Worm (Caenorhabditis elegans): Measurements from ENCODE around the gene golg-2.
A peak's percentile ranks its signal among the peaks of the same experiment; 100 is the strongest.

golg-2 gene

ce11 chrII:5055129-5055666 is 15.3 kb upstream of the golg-2 start, which contains the start of the genes ify-1 and rpl-22 (continued):
- TF ChIP-seq nhr-232 (tag; optimal IDR thresholded peaks at IDR 0.05) (no peak), eyg-1 (tag; optimal IDR thresholded peaks at IDR 0.05) (no peak), ceh-9 (tag; optimal IDR thresholded peaks at IDR 0.05) (no peak), hlh-8 (tag; optimal IDR thresholded peaks at IDR 0.05) (peak; percentile 31), elt-2 (tag; optimal IDR thresholded peaks at IDR 0.05) (peak; percentile 99), nfya-1 (tag; optimal IDR thresholded peaks at IDR 0.05) (peak; percentile 97), ahr-1 (tag; optimal IDR thresholded peaks at IDR 0.05) (no peak), K02D7.2 (tag; optimal IDR thresholded peaks at IDR 0.05) (no peak), ttx-3 (tag; optimal IDR thresholded peaks at IDR 0.05) (no peak), ceh-34 (tag; optimal IDR thresholded peaks at IDR 0.05) (peak; percentile 51), pha-4 (tag; optimal IDR thresholded peaks at IDR 0.05) (no peak), fkh-10 (GFP tag; optimal IDR thresholded peaks at IDR 0.05) (no peak), ceh-31 (tag; optimal IDR thresholded peaks at IDR 0.05) (peak; percentile 87), pag-3 (tag; optimal IDR thresholded peaks at IDR 0.05; ENCODE audit: borderline replicate concordance) (no peak), hlh-15 (tag; optimal IDR thresholded peaks at IDR 0.05) (no peak), madf-2 (tag; optimal IDR thresholded peaks at IDR 0.05) (peak; percentile 50), pros-1 (tag; optimal IDR thresholded peaks at IDR 0.05) (peak; percentile 73), tbx-7 (tag; optimal IDR thresholded peaks at IDR 0.05) (no peak), hlh-13 (GFP tag; optimal IDR thresholded peaks at IDR 0.05) (no peak), pat-9 (tag; optimal IDR thresholded peaks at IDR 0.05) (no peak), ceh-2 (tag; optimal IDR thresholded peaks at IDR 0.05) (peak; percentile 16), nhr-11 (tag; optimal IDR thresholded peaks at IDR 0.05) (no peak), mec-3 (tag; optimal IDR thresholded peaks at IDR 0.05; ENCODE audit: borderline replicate concordance) (no peak), sox-4 (tag; optimal IDR thresholded peaks at IDR 0.05) (peak; percentile 35), gmeb-2 (tag; optimal IDR thresholded peaks at IDR 0.05) (no peak), pqm-1 (tag; optimal IDR thresholded peaks at IDR 0.05) (peak; percentile 36), unc-86 (tag; optimal IDR thresholded peaks at IDR 0.05) (peak; percentile 61), T23F11.4 (GFP tag; optimal IDR thresholded peaks at IDR 0.05) (no peak), ets-4 (tag; optimal IDR thresholded peaks at IDR 0.05) (peak; percentile 50), ref-2 (tag; optimal IDR thresholded peaks at IDR 0.05) (peak; percentile 71)

ce11 chrII:5050776-5051175 is 10.9 kb upstream of the golg-2 start:
- TF ChIP-seq pag-3 (tag; optimal IDR thresholded peaks at IDR 0.05; ENCODE audit: borderline replicate concordance) (no peak), unc-3 (GFP tag; conservative IDR thresholded peaks at IDR 0.05) (no peak), unc-3 (tag; optimal IDR thresholded peaks at IDR 0.05) (no peak), madf-2 (tag; optimal IDR thresholded peaks at IDR 0.05) (no peak), ets-4 (tag; optimal IDR thresholded peaks at IDR 0.05) (no peak)

DNA sequence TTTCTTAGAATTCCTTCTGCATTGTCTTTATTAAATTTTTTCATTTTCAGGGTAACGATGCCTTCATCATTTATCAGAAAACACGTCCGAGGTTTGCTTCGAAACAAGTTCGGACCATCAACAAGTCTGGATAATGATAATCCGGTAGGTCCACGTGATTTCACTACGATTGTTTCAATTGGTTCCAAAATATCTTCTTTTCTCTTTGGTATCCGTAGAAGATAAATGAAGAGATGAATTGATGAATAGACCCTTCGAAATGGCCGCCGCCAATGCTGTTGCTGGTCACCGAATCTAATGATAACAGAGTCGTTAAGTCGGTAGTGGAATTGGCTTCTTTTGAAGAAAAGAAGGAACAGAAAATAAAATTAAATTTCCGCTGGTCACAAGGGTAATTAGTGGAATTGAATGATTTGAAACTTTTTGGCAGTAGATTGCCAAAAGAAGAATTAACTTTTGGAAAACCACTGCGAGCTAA is 10.0 kb upstream of the golg-2 start, which contains the start of gene F33G12.6:
TSS of gene F33G12.6 (plus strand) at position 51 of the 478 bp plus-strand sequence.
- TF ChIP-seq hlh-6 (tag; optimal IDR thresholded peaks at IDR 0.05) (no peak), ets-4 (tag; optimal IDR thresholded peaks at IDR 0.05) (no peak), tbx-2 (tag; optimal IDR thresholded peaks at IDR 0.05) (no peak), dmd-4 (tag; optimal IDR thresholded peaks at IDR 0.05; ENCODE audit: borderline replicate concordance) (no peak), pros-1 (tag; optimal IDR thresholded peaks at IDR 0.05) (no peak), dve-1 (tag; optimal IDR thresholded peaks at IDR 0.05) (no peak), unc-86 (tag; optimal IDR thresholded peaks at IDR 0.05) (no peak), sdc-2 (tag; optimal IDR thresholded peaks at IDR 0.05) (no peak), ceh-48 (tag; optimal IDR thresholded peaks at IDR 0.05) (no peak), nhr-11 (tag; optimal IDR thresholded peaks at IDR 0.05) (no peak), Y22D7AL.16 (tag; optimal IDR thresholded peaks at IDR 0.05) (no peak), ceh-2 (tag; optimal IDR thresholded peaks at IDR 0.05) (no peak), hlh-13 (GFP tag; optimal IDR thresholded peaks at IDR 0.05) (no peak), K02D7.2 (tag; optimal IDR thresholded peaks at IDR 0.05) (no peak), ceh-6 (GFP tag; optimal IDR thresholded peaks at IDR 0.05) (no peak), C08G9.2 (tag; optimal IDR thresholded peaks at IDR 0.05) (no peak), unc-55 (GFP tag; optimal IDR thresholded peaks at IDR 0.05) (no peak), hlh-8 (tag; optimal IDR thresholded peaks at IDR 0.05) (no peak), sox-4 (tag; optimal IDR thresholded peaks at IDR 0.05) (no peak)
